Worm (Caenorhabditis elegans) whole organism, L1 larva: ENCODE data around the gene str-200.
"Not testable (repeated sequence)": the region's sequence is repeated elsewhere in the genome, so short reads cannot be mapped to it uniquely, and the experiment has no call there.

Source experiments
- C04F5.9 ChIP-seq: sonication (generic microtip); optimal IDR thresholded peaks from 2 replicates; lab custom pipeline; 2016; ENCODE audit warnings: missing genetic modification characterization, missing compliant biosample characterization
- alr-1 ChIP-seq: fragments of 200-800 bp; sonication (Bioruptor generic); optimal IDR thresholded peaks from 2 replicates; lab custom pipeline; 2018; ENCODE audit warnings: borderline replicate concordance, mild to moderate bottlenecking, missing genetic modification characterization, missing compliant biosample characterization
- ama-1 ChIP-seq: fragments of 150-350 bp; optimal IDR thresholded peaks from 2 replicates; lab custom pipeline; 2014
- blmp-1 ChIP-seq: fragments of 150-350 bp; optimal IDR thresholded peaks from 2 replicates; lab custom pipeline; 2014; ENCODE audit warnings: missing biosample characterization, missing genetic modification characterization
- ceh-82 ChIP-seq, 3 experiments: fragments of 150-350 bp in 1 of 3; sonication (generic microtip) in 2 of 3; optimal IDR thresholded peaks; 2 replicates each; lab custom pipeline; 2014 to 2017; ENCODE audit warnings: missing biosample characterization in 3 of 3, missing genetic modification characterization in 3 of 3
- dsc-1 ChIP-seq: sonication (generic microtip); optimal IDR thresholded peaks from 2 replicates; lab custom pipeline; 2016; ENCODE audit warnings: mild to moderate bottlenecking, missing genetic modification characterization, missing compliant biosample characterization
- egl-27 ChIP-seq, 2 experiments: fragments of 150-350 bp in 1 of 2; sonication (generic microtip); optimal IDR thresholded peaks; 3 replicates each; lab custom pipeline; 2017 to 2018; ENCODE audit warnings: missing biosample characterization in 2 of 2, missing genetic modification characterization in 2 of 2, missing genetic modification reagents in 2 of 2
- elt-3 ChIP-seq, 6 experiments: fragments of 150-350 bp in 1 of 6; sonication (generic microtip); optimal IDR thresholded peaks; 2 replicates each; lab custom pipeline; 2017 to 2018; ENCODE audit warnings: missing biosample characterization in 6 of 6, missing genetic modification characterization in 6 of 6, inconsistent platforms in 1 of 6
- ets-5 ChIP-seq: fragments of 200-800 bp; sonication (Bioruptor generic); IDR thresholded peaks from 2 replicates; pipeline ENCODE4 v1.3.6; 2022; ENCODE audit warnings: missing genetic modification characterization, missing compliant biosample characterization
- fkh-10 ChIP-seq: sonication (generic microtip); optimal IDR thresholded peaks from 2 replicates; lab custom pipeline; 2017; ENCODE audit warnings: missing biosample characterization, missing genetic modification reagents, missing genetic modification characterization
- fkh-4 ChIP-seq: sonication (generic microtip); optimal IDR thresholded peaks from 2 replicates; lab custom pipeline; 2016; ENCODE audit warnings: missing compliant biosample characterization, missing genetic modification characterization, borderline replicate concordance
- lin-15B ChIP-seq: fragments of 150-350 bp; sonication (generic microtip); optimal IDR thresholded peaks from 3 replicates; lab custom pipeline; 2014; ENCODE audit warnings: missing biosample characterization, missing genetic modification characterization
- lin-35 ChIP-seq, 2 experiments: fragments of 150-350 bp; optimal IDR thresholded peaks; 2 replicates each; lab custom pipeline; 2014; ENCODE audit warnings: missing biosample characterization in 2 of 2, missing genetic modification characterization in 2 of 2, missing genetic modification reagents in 2 of 2
- lir-3 ChIP-seq: sonication (generic microtip); optimal IDR thresholded peaks from 2 replicates; lab custom pipeline; 2016; ENCODE audit warnings: mild to moderate bottlenecking, missing genetic modification characterization, moderate library complexity, missing compliant biosample characterization; ENCODE audit not compliant: poor library complexity
- lsy-2 ChIP-seq, 2 experiments: fragments of 150-350 bp; optimal IDR thresholded peaks; 2 replicates each; lab custom pipeline; 2014; ENCODE audit warnings: missing biosample characterization in 2 of 2, missing genetic modification characterization in 2 of 2
- mdl-1 ChIP-seq, 2 experiments: fragments of 150-350 bp; optimal IDR thresholded peaks; 2 replicates each; lab custom pipeline; 2014 to 2017; ENCODE audit warnings: missing biosample characterization in 2 of 2, missing genetic modification characterization in 2 of 2, inconsistent platforms in 1 of 2
- mef-2 ChIP-seq: fragments of 150-350 bp; optimal IDR thresholded peaks from 2 replicates; lab custom pipeline; 2014; ENCODE audit warnings: missing biosample characterization, missing genetic modification characterization
- nhr-11 ChIP-seq: fragments of 150-350 bp; optimal IDR thresholded peaks from 2 replicates; lab custom pipeline; 2014; ENCODE audit warnings: missing biosample characterization, missing genetic modification characterization
- nhr-12 ChIP-seq: sonication (generic microtip); optimal IDR thresholded peaks from 2 replicates; lab custom pipeline; 2017; ENCODE audit warnings: missing biosample characterization, missing genetic modification characterization
- nhr-19 ChIP-seq: fragments of 200-800 bp; sonication (Bioruptor generic); conservative IDR thresholded peaks from 2 replicates; pipeline ENCODE4 v1.3.6; 2022; ENCODE audit warnings: missing genetic modification characterization, missing compliant biosample characterization
- nhr-237 ChIP-seq: fragments of 150-350 bp; optimal IDR thresholded peaks from 2 replicates; lab custom pipeline; 2014; ENCODE audit warnings: missing biosample characterization, missing genetic modification characterization
- nhr-71 ChIP-seq: sonication (generic microtip); optimal IDR thresholded peaks from 2 replicates; lab custom pipeline; 2016; ENCODE audit warnings: mild to moderate bottlenecking, missing genetic modification characterization, moderate library complexity, missing compliant biosample characterization
- nhr-76 ChIP-seq: sonication (generic microtip); optimal IDR thresholded peaks from 2 replicates; lab custom pipeline; 2017; ENCODE audit warnings: missing biosample characterization, missing genetic modification characterization
- nhr-77 ChIP-seq: fragments of 150-350 bp; optimal IDR thresholded peaks from 2 replicates; lab custom pipeline; 2014; ENCODE audit warnings: missing biosample characterization, missing genetic modification characterization
- nhr-84 ChIP-seq: sonication (generic microtip); optimal IDR thresholded peaks from 2 replicates; lab custom pipeline; 2017; ENCODE audit warnings: missing biosample characterization, missing genetic modification characterization
- nhr-85 ChIP-seq: sonication (generic microtip); peaks from one replicate; lab custom pipeline; 2016; ENCODE audit warnings: missing genetic modification characterization, inconsistent platforms, missing compliant biosample characterization
- nhr-90 ChIP-seq: sonication (generic microtip); optimal IDR thresholded peaks from 2 replicates; lab custom pipeline; 2016; ENCODE audit warnings: mild to moderate bottlenecking, missing genetic modification characterization, missing compliant biosample characterization; ENCODE audit not compliant: poor library complexity
- pqm-1 ChIP-seq: sonication (generic microtip); optimal IDR thresholded peaks from 3 replicates; lab custom pipeline; 2017; ENCODE audit warnings: missing biosample characterization, missing genetic modification characterization
- rnt-1 ChIP-seq: sonication (generic microtip); optimal IDR thresholded peaks from 2 replicates; lab custom pipeline; 2016; ENCODE audit warnings: mild to moderate bottlenecking, missing genetic modification characterization, moderate library complexity, missing compliant biosample characterization
- snpc-4 ChIP-seq: fragments of 150-350 bp; optimal IDR thresholded peaks from 2 replicates; lab custom pipeline; 2014; ENCODE audit warnings: missing biosample characterization, missing genetic modification characterization
- sox-4 ChIP-seq: sonication (generic microtip); optimal IDR thresholded peaks from 2 replicates; lab custom pipeline; 2016; ENCODE audit warnings: missing genetic modification characterization, missing compliant biosample characterization
- sptf-1 ChIP-seq: fragments of 150-350 bp; optimal IDR thresholded peaks from 2 replicates; lab custom pipeline; 2014; ENCODE audit warnings: missing biosample characterization, missing genetic modification characterization
- swsn-7 ChIP-seq: sonication (generic microtip); optimal IDR thresholded peaks from 2 replicates; lab custom pipeline; 2016; ENCODE audit warnings: missing genetic modification characterization, missing compliant biosample characterization
- tbx-2 ChIP-seq: sonication (generic microtip); optimal IDR thresholded peaks from 2 replicates; lab custom pipeline; 2016; ENCODE audit warnings: missing genetic modification characterization, missing compliant biosample characterization
- unc-30 ChIP-seq: sonication (generic microtip); optimal IDR thresholded peaks from 2 replicates; lab custom pipeline; 2017; ENCODE audit warnings: missing biosample characterization, missing genetic modification characterization
- xbp-1 ChIP-seq: sonication (generic microtip); optimal IDR thresholded peaks from 2 replicates; lab custom pipeline; 2016; ENCODE audit warnings: missing genetic modification characterization, missing compliant biosample characterization
- zag-1 ChIP-seq: fragments of 150-350 bp; optimal IDR thresholded peaks from 2 replicates; lab custom pipeline; 2014; ENCODE audit warnings: missing biosample characterization, missing genetic modification characterization
- ztf-11 ChIP-seq, 2 experiments: sonication (generic microtip); optimal IDR thresholded peaks; 2 replicates each; lab custom pipeline; 2016 to 2017; ENCODE audit warnings: missing genetic modification characterization in 2 of 2, missing biosample characterization in 1 of 2, missing compliant biosample characterization in 1 of 2

str-200 gene

DNA sequence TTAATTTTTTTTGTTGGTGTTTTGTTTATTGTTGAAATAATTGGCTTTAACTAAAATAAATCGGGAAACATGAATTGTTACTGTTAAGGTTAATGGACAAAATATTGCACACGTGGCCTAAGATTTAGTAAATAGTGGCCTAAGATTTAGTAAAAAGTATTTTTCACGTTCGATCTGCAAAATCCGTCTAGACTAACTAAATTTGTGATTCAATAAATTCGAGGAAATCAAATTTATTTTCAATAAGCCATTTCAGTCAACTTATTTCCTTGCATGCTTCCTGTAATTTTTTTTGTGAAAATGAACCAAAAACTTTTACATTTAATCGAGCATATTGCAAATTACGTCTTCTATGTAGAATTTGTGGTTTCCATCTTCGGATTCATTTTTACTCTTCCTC is 8.8 kb upstream of the str-200 start, which contains the start of gene srw-72:
Gene srw-72 (plus strand): TSS at position 301 of the 400 bp plus-strand sequence.
- TF ChIP-seq nhr-12 (tag; lab: Kevin White, UChicago) = no peak
- TF ChIP-seq tbx-2 (tag; lab: Kevin White, UChicago) = no peak
- TF ChIP-seq mef-2 (tag; lab: Kevin White, UChicago) = no peak
- no peak for TF ChIP-seq nhr-77
- TF ChIP-seq lsy-2 (tag; optimal IDR thresholded peaks at IDR 0.05; lab: Kevin White, UChicago) = no peak
- no peak for TF ChIP-seq sptf-1
- no peak for TF ChIP-seq nhr-85
- no peak for TF ChIP-seq swsn-7 (tag; lab: Kevin White, UChicago)
- TF ChIP-seq xbp-1 (tag; lab: Kevin White, UChicago) = no peak
- no peak for TF ChIP-seq lin-35 (GFP tag; optimal IDR thresholded peaks at IDR 0.05; lab: Kevin White, UChicago)
- TF ChIP-seq nhr-11 = no peak
- TF ChIP-seq nhr-84 (tag; lab: Kevin White, UChicago) = no peak
- TF ChIP-seq ama-1 (lab: Kevin White, UChicago) = no peak
- TF ChIP-seq rnt-1 (tag; lab: Kevin White, UChicago) = no peak
- no peak for TF ChIP-seq elt-3 (tag; optimal IDR thresholded peaks at IDR 0.05; lab: Kevin White, UChicago)
- no peak for TF ChIP-seq unc-30 (tag; lab: Kevin White, UChicago)

ce11 chrV:17464278-17464677 is 6.3 kb upstream of the str-200 start, which contains the start of gene F20E11.7:
F20E11.7 (plus strand) TSS chrV:17464578.
- not testable (repeated sequence) for TF ChIP-seq lin-15B (tag; lab: Kevin White, UChicago); alr-1; sox-4 (tag; lab: Kevin White, UChicago)

DNA sequence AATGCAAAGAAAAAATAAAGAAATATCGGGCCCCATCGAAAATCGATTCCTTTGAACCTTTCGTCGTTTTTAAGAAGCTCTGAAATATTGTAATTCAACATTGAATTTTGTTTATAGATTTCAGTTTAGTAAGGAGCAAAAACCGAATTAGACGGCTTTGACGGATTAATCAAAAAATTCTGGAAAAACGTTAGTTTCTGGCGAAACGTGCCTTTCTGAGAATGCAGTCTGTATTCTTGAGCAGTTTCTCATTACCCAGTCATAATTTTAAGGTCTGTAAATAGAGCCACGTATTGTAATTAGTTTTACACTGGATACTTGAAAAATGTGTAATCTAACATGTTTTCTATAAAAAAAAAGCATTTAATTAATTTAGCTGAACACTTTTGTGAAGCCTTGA is 2.1 kb upstream of the str-200 start, which contains the start of gene srz-48:
Gene srz-48 (minus strand): TSS at position 101 of the 400 bp plus-strand sequence.
- TF ChIP-seq mdl-1 (tag; optimal IDR thresholded peaks at IDR 0.05; lab: Kevin White, UChicago) = no peak
- no peak for TF ChIP-seq blmp-1 (tag; lab: Kevin White, UChicago)
- TF ChIP-seq C04F5.9 (tag; lab: Kevin White, UChicago) = no peak
- no peak for TF ChIP-seq nhr-90 (tag; lab: Kevin White, UChicago)
- no peak for TF ChIP-seq zag-1 (tag; lab: Kevin White, UChicago)
- no peak for TF ChIP-seq snpc-4
- no peak for TF ChIP-seq elt-3 (tag; optimal IDR thresholded peaks at IDR 0.05; lab: Kevin White, UChicago)
- TF ChIP-seq ets-5 (GFP tag; lab: Robert Waterston, UW) = no peak
- no peak for TF ChIP-seq lir-3 (tag; lab: Kevin White, UChicago)
- TF ChIP-seq pqm-1 (tag; lab: Kevin White, UChicago) = no peak
- TF ChIP-seq ceh-82 (tag; optimal IDR thresholded peaks at IDR 0.05; lab: Kevin White, UChicago) = no peak
- TF ChIP-seq nhr-19 = no peak
- TF ChIP-seq dsc-1 = no peak
- TF ChIP-seq nhr-85 = no peak

DNA sequence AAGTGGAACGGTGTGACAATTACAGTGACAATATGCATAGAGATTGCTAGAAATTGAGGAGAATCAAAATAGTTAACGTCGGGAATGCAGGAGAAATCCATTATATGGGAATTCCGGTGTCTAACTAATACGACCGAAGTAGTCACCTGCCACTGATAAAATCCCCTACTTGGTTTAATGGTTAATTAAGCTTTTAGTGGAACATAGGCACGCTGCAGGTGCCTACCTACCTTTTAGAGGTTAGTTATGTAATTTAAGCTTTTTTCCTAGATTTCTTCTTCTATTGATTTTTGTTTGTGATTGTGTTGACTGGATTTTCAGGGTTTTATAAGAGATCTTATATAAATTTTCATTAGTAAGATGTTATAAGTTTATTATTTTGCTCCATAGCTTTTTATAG is 1.8 kb downstream of the str-200 start, which contains the start of gene srh-203:
Gene srh-203 (minus strand): TSS at position 101 of the 400 bp plus-strand sequence.
- not testable (repeated sequence) for TF ChIP-seq fkh-10 (GFP tag; lab: Kevin White, UChicago); fkh-4 (tag; lab: Kevin White, UChicago); rnt-1 (tag; lab: Kevin White, UChicago)

DNA sequence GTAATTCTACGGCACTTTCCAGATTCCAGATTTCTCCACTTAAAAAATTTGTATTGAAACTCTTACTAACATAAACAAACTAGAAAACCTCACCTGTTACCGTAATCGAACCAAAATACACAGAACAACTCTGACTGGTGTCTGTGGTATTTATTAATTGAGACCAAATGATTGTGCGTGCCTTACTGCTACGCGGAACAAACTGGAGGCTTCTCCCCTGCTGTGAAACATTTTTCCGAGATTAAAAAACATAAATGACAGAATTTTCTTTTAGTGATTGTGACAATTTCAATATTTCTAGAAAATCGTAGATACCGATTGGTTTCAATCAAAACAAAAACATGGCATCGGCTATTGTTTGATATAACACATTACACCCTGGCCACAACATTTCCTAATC is 8.1 kb downstream of the str-200 start:
- TF ChIP-seq nhr-237 (tag; lab: Kevin White, UChicago) (no peak), rnt-1 (tag; lab: Kevin White, UChicago) (no peak), nhr-76 (tag; lab: Kevin White, UChicago) (no peak), ets-5 (GFP tag; lab: Robert Waterston, UW) (no peak), elt-3 (tag; optimal IDR thresholded peaks at IDR 0.05; lab: Kevin White, UChicago) (no peak), nhr-84 (tag; lab: Kevin White, UChicago) (no peak), nhr-71 (tag; lab: Kevin White, UChicago) (no peak), egl-27 (tag; optimal IDR thresholded peaks at IDR 0.05; lab: Kevin White, UChicago) (no peak), ztf-11 (tag; optimal IDR thresholded peaks at IDR 0.05; lab: Kevin White, UChicago) (no peak)
